Worm (Caenorhabditis elegans) whole organism, young adult: ENCODE measurements around the gene dis-3.

Experiments used
- B0019.2 ChIP-seq: fragments of 200-800 bp; sonication (Bioruptor generic); conservative IDR thresholded peaks from 2 replicates; pipeline ENCODE4 v1.3.6; 2022; ENCODE audit warnings: missing genetic modification reagents, missing genetic modification characterization, missing compliant biosample characterization
- B0261.1 ChIP-seq: sonication (generic microtip); optimal IDR thresholded peaks from 2 replicates; lab custom pipeline; 2016; ENCODE audit warnings: mild to moderate bottlenecking, missing genetic modification characterization, moderate library complexity, missing compliant biosample characterization
- F23B12.7 ChIP-seq: sonication (generic microtip); optimal IDR thresholded peaks from 2 replicates; lab custom pipeline; 2017; ENCODE audit warnings: missing genetic modification characterization, mild to moderate bottlenecking, missing compliant biosample characterization, antibody characterized with exemption, moderate library complexity; ENCODE audit not compliant: insufficient read depth
- F33H1.4 ChIP-seq: fragments of 200-800 bp; sonication (Bioruptor generic); IDR thresholded peaks from 2 replicates; pipeline ENCODE4 v1.3.6; 2022; ENCODE audit warnings: missing genetic modification reagents, missing genetic modification characterization, missing compliant biosample characterization
- F57C9.4 ChIP-seq: sonication (generic microtip); optimal IDR thresholded peaks from 2 replicates; lab custom pipeline; 2017; ENCODE audit warnings: mild to moderate bottlenecking, missing genetic modification characterization, missing compliant biosample characterization
- K12H6.12 ChIP-seq: fragments of 200-800 bp; sonication (Bioruptor generic); optimal IDR thresholded peaks from 2 replicates; lab custom pipeline; 2018; ENCODE audit warnings: mild to moderate bottlenecking, missing genetic modification characterization, missing compliant biosample characterization
- T26A5.8 ChIP-seq: sonication (generic microtip); optimal IDR thresholded peaks from 2 replicates; lab custom pipeline; 2016; ENCODE audit warnings: missing genetic modification characterization, missing compliant biosample characterization
- Y67H2A.10 ChIP-seq: fragments of 200-800 bp; sonication (Bioruptor generic); conservative IDR thresholded peaks from 2 replicates; pipeline ENCODE4 v1.3.6; 2022; ENCODE audit warnings: missing genetic modification reagents, missing genetic modification characterization, missing compliant biosample characterization
- Y79H2A.3 ChIP-seq: fragments of 200-800 bp; sonication (Bioruptor generic); conservative IDR thresholded peaks from 2 replicates; pipeline ENCODE4 v1.3.6; 2022; ENCODE audit warnings: missing genetic modification reagents, missing genetic modification characterization, missing compliant biosample characterization
- attf-3 ChIP-seq: fragments of 200-800 bp; sonication (Bioruptor generic); conservative IDR thresholded peaks from 2 replicates; pipeline ENCODE4 v1.3.6; 2022; ENCODE audit warnings: missing genetic modification reagents, missing genetic modification characterization, missing compliant biosample characterization
- attf-5 ChIP-seq: fragments of 200-800 bp; sonication (Bioruptor generic); optimal IDR thresholded peaks from 2 replicates; lab custom pipeline; 2018; ENCODE audit warnings: mild to moderate bottlenecking, missing genetic modification characterization, missing compliant biosample characterization
- bed-2 ChIP-seq: fragments of 200-800 bp; sonication (Bioruptor generic); IDR thresholded peaks from 2 replicates; pipeline ENCODE4 v1.3.6; 2022; ENCODE audit warnings: missing genetic modification reagents, missing genetic modification characterization, missing compliant biosample characterization
- ccch-3 ChIP-seq: fragments of 200-800 bp; sonication (Bioruptor generic); optimal IDR thresholded peaks from 2 replicates; lab custom pipeline; 2018; ENCODE audit warnings: mild to moderate bottlenecking, missing genetic modification characterization, missing compliant biosample characterization
- cebp-2 ChIP-seq: fragments of 200-800 bp; sonication (Bioruptor generic); IDR thresholded peaks from 2 replicates; pipeline ENCODE4 v1.3.6; 2022; ENCODE audit warnings: missing genetic modification characterization, missing compliant biosample characterization
- ceh-91 ChIP-seq: fragments of 200-800 bp; sonication (Bioruptor generic); IDR thresholded peaks from 2 replicates; pipeline ENCODE4 v1.3.6; 2022; ENCODE audit warnings: missing genetic modification reagents, missing genetic modification characterization, missing compliant biosample characterization
- dox-1 ChIP-seq: fragments of 200-800 bp; sonication (Bioruptor generic); IDR thresholded peaks from 2 replicates; pipeline ENCODE4 v1.3.6; 2022; ENCODE audit warnings: missing genetic modification reagents, missing genetic modification characterization, missing compliant biosample characterization
- efl-1 ChIP-seq: fragments of 150-350 bp; optimal IDR thresholded peaks from 2 replicates; lab custom pipeline; 2014; ENCODE audit warnings: missing biosample characterization, missing genetic modification reagents, missing genetic modification characterization
- egl-44 ChIP-seq: fragments of 200-800 bp; sonication (Bioruptor generic); IDR thresholded peaks from 2 replicates; pipeline ENCODE4 v1.3.6; 2022; ENCODE audit warnings: missing genetic modification reagents, missing genetic modification characterization, missing compliant biosample characterization
- ets-4 ChIP-seq: fragments of 200-800 bp; sonication (Bioruptor generic); optimal IDR thresholded peaks from 2 replicates; lab custom pipeline; 2018; ENCODE audit warnings: mild to moderate bottlenecking, missing genetic modification characterization, missing compliant biosample characterization
- fkh-3 ChIP-seq: sonication (generic microtip); optimal IDR thresholded peaks from 2 replicates; lab custom pipeline; 2016; ENCODE audit warnings: mild to moderate bottlenecking, missing genetic modification characterization, missing compliant biosample characterization
- gei-17 ChIP-seq: fragments of 200-800 bp; sonication (Bioruptor generic); optimal IDR thresholded peaks from 2 replicates; lab custom pipeline; 2018; ENCODE audit warnings: mild to moderate bottlenecking, missing genetic modification characterization, missing compliant biosample characterization
- hlh-26 ChIP-seq: fragments of 200-800 bp; sonication (Bioruptor generic); conservative IDR thresholded peaks from 2 replicates; pipeline ENCODE4 v1.3.6; 2022; ENCODE audit warnings: missing genetic modification reagents, missing genetic modification characterization, missing compliant biosample characterization
- lin-40 ChIP-seq: sonication (generic microtip); optimal IDR thresholded peaks from 2 replicates; lab custom pipeline; 2016; ENCODE audit warnings: missing genetic modification characterization, mild to moderate bottlenecking, missing compliant biosample characterization, missing genotype, missing genetic modification reagents
- lir-1 ChIP-seq: fragments of 200-800 bp; sonication (Bioruptor generic); conservative IDR thresholded peaks from 2 replicates; pipeline ENCODE4 v1.3.6; 2022; ENCODE audit warnings: missing genetic modification reagents, missing genetic modification characterization, missing compliant biosample characterization
- lsl-1 ChIP-seq: fragments of 200-800 bp; sonication (Bioruptor generic); optimal IDR thresholded peaks from 2 replicates; lab custom pipeline; 2018; ENCODE audit warnings: mild to moderate bottlenecking, missing genetic modification characterization, moderate library complexity, missing compliant biosample characterization
- madf-10 ChIP-seq: sonication (generic microtip); optimal IDR thresholded peaks from 2 replicates; lab custom pipeline; 2016; ENCODE audit warnings: mild to moderate bottlenecking, missing genetic modification characterization, missing compliant biosample characterization
- madf-6 ChIP-seq: fragments of 200-800 bp; sonication (Bioruptor generic); IDR thresholded peaks from 2 replicates; pipeline ENCODE4 v1.3.6; 2022; ENCODE audit warnings: missing genetic modification reagents, missing genetic modification characterization, missing compliant biosample characterization
- madf-8 ChIP-seq: fragments of 200-800 bp; sonication (Bioruptor generic); conservative IDR thresholded peaks from 2 replicates; pipeline ENCODE4 v1.3.6; 2022; ENCODE audit warnings: missing genetic modification reagents, missing genetic modification characterization, missing compliant biosample characterization
- mel-28 ChIP-seq: sonication (generic microtip); optimal IDR thresholded peaks from 2 replicates; lab custom pipeline; 2016; ENCODE audit warnings: borderline replicate concordance, mild to moderate bottlenecking, missing genetic modification characterization, missing compliant biosample characterization
- nfyb-1 ChIP-seq: fragments of 200-800 bp; sonication (Bioruptor generic); IDR thresholded peaks from 2 replicates; pipeline ENCODE4 v1.3.6; 2022; ENCODE audit warnings: missing genetic modification reagents, missing genetic modification characterization, missing compliant biosample characterization
- nhr-80 ChIP-seq: sonication (generic microtip); optimal IDR thresholded peaks from 2 replicates; lab custom pipeline; 2016; ENCODE audit warnings: missing genetic modification characterization, missing compliant biosample characterization
- nhr-90 ChIP-seq: sonication (generic microtip); optimal IDR thresholded peaks from 2 replicates; lab custom pipeline; 2016; ENCODE audit warnings: missing genotype, mild to moderate bottlenecking, missing genetic modification characterization, missing compliant biosample characterization
- rcor-1 ChIP-seq: fragments of 200-800 bp; sonication (Bioruptor generic); IDR thresholded peaks from 2 replicates; pipeline ENCODE4 v1.3.6; 2022; ENCODE audit warnings: missing genetic modification reagents, missing genetic modification characterization, missing compliant biosample characterization
- repo-1 ChIP-seq: sonication (generic microtip); optimal IDR thresholded peaks from 2 replicates; lab custom pipeline; 2017; ENCODE audit warnings: mild to moderate bottlenecking, missing genetic modification characterization, missing compliant biosample characterization
- rpc-1 ChIP-seq, 2 experiments: fragments of 150-350 bp in 1 of 2; sonication (generic microtip) in 1 of 2; optimal IDR thresholded peaks; 2 replicates each; lab custom pipeline; 2014 to 2018; ENCODE audit warnings: missing biosample characterization in 1 of 2, missing genetic modification characterization in 1 of 2, missing genetic modification reagents in 1 of 2, missing genotype in 1 of 2
- snpc-4 ChIP-seq, 5 experiments: fragments of 150-350 bp in 1 of 5; sonication (generic microtip) in 4 of 5; optimal IDR thresholded peaks; 2 replicates each; lab custom pipeline; 2014 to 2018; ENCODE audit warnings: missing genetic modification characterization in 5 of 5, missing biosample characterization in 3 of 5, antibody characterized with exemption in 2 of 5, mild to moderate bottlenecking in 2 of 5, missing compliant biosample characterization in 2 of 5, missing genotype in 2 of 5, moderate library complexity in 2 of 5, missing genetic modification reagents in 1 of 5
- tbp1 ChIP-seq: fragments of 200-800 bp; sonication (Bioruptor generic); optimal IDR thresholded peaks from 2 replicates; lab custom pipeline; 2018; ENCODE audit warnings: mild to moderate bottlenecking, missing genetic modification characterization, missing compliant biosample characterization
- unc-130 ChIP-seq: sonication (generic microtip); optimal IDR thresholded peaks from 2 replicates; lab custom pipeline; 2016; ENCODE audit warnings: missing genetic modification reagents, missing genetic modification characterization, missing compliant biosample characterization
- ztf-18 ChIP-seq: sonication (generic microtip); optimal IDR thresholded peaks from 2 replicates; lab custom pipeline; 2016; ENCODE audit warnings: missing genotype, mild to moderate bottlenecking, missing genetic modification characterization, missing compliant biosample characterization
- ztf-26 ChIP-seq: sonication (generic microtip); optimal IDR thresholded peaks from 2 replicates; lab custom pipeline; 2017; ENCODE audit warnings: missing genetic modification characterization, missing compliant biosample characterization

Gene dis-3

ce11 chrIV:10144909-10145308 lies 47.9 kb downstream of the dis-3 start:
- TF ChIP-seq nhr-90 (tag; lab: Kevin White, UChicago): no peak
- TF ChIP-seq madf-6 (GFP tag; lab: Robert Waterston, UW): peak; percentile 76
- TF ChIP-seq ets-4 (GFP tag; lab: Kevin White, UChicago): no peak
- no peak for TF ChIP-seq egl-44 (GFP tag; lab: Robert Waterston, UW)
- TF ChIP-seq ceh-91: no peak
- TF ChIP-seq madf-8 (GFP tag; lab: Robert Waterston, UW): peak; percentile 60
- TF ChIP-seq mel-28 (tag; lab: Kevin White, UChicago): no peak
- no peak for TF ChIP-seq K12H6.12
- no peak for TF ChIP-seq nfyb-1 (GFP tag; lab: Robert Waterston, UW)
- no peak for TF ChIP-seq rcor-1
- no peak for TF ChIP-seq cebp-2
- TF ChIP-seq fkh-3: no peak
- no peak for TF ChIP-seq repo-1
- no peak for TF ChIP-seq attf-3

ce11 chrIV:10146885-10147284 lies 49.9 kb downstream of the dis-3 start, which contains the start of gene T14G10.8:
T14G10.8 (minus strand) TSS chrIV:10146985.
- TF ChIP-seq F23B12.7 (no peak), nhr-90 (tag; lab: Kevin White, UChicago) (no peak), B0261.1 (tag; lab: Kevin White, UChicago) (no peak), hlh-26 (GFP tag; lab: Robert Waterston, UW) (no peak), dox-1 (GFP tag; lab: Robert Waterston, UW) (no peak), unc-130 (no peak), gei-17 (no peak)

- TF ChIP-seq madf-10 (tag; lab: Kevin White, UChicago): no peak
These were observed 51.9 kb downstream of the dis-3 start, which contains the start of gene pigs-1 for ce11 chrIV:10148938-10149337. pigs-1 (minus strand) TSS chrIV:10149038.

- no peak for TF ChIP-seq F57C9.4 (tag; lab: Kevin White, UChicago)
- TF ChIP-seq Y67H2A.10 (GFP tag; lab: Robert Waterston, UW): no peak
- no peak for TF ChIP-seq ccch-3
- no peak for TF ChIP-seq rpc-1 (optimal IDR thresholded peaks at IDR 0.05; lab: Kevin White, UChicago)
- no peak for TF ChIP-seq rpc-1 (tag; optimal IDR thresholded peaks at IDR 0.05; lab: Kevin White, UChicago)
- no peak for TF ChIP-seq ztf-18 (tag; lab: Kevin White, UChicago)
These were observed 53.6 kb downstream of the dis-3 start, which contains the start of gene tsp-12 for ce11 chrIV:10150552-10151004. tsp-12 (minus strand) TSS chrIV:10150602.

- TF ChIP-seq bed-2 (GFP tag; lab: Robert Waterston, UW) (no peak), K12H6.12 (peak; percentile 22), attf-5 (peak; percentile 18), Y79H2A.3 (GFP tag; lab: Robert Waterston, UW) (no peak), ztf-26 (no peak), lin-40 (tag; lab: Kevin White, UChicago) (peak; percentile 2), tbp1 (GFP tag; lab: Kevin White, UChicago) (peak; percentile 14), fkh-3 (no peak), efl-1 (GFP tag; lab: Kevin White, UChicago) (peak; percentile 56), ztf-18 (tag; lab: Kevin White, UChicago) (no peak), nhr-80 (tag; lab: Kevin White, UChicago) (peak; percentile 2), ccch-3 (no peak), snpc-4 (GFP tag; optimal IDR thresholded peaks at IDR 0.05; lab: Kevin White, UChicago) (peak; percentile 4), snpc-4 (tag; optimal IDR thresholded peaks at IDR 0.05; lab: Kevin White, UChicago) (peak in 2 of 4 experiments; percentile 0 to 12), attf-3 (no peak), T26A5.8 (tag; lab: Kevin White, UChicago) (no peak), madf-6 (GFP tag; lab: Robert Waterston, UW) (peak; percentile 58; the same call in 1 of the 2 replicates), lir-1 (GFP tag; lab: Robert Waterston, UW) (no peak), madf-8 (GFP tag; lab: Robert Waterston, UW) (0 out of 2 replicates have a peak, but pooled peaks have one; percentile 6), lsl-1 (GFP tag; lab: Kevin White, UChicago) (peak; percentile 67), F33H1.4 (GFP tag; lab: Robert Waterston, UW) (peak; percentile 46), B0019.2 (GFP tag; lab: Robert Waterston, UW) (no peak)
These were observed 54.5 kb downstream of the dis-3 start, which contains the start of gene copg-1 for ce11 chrIV:10151439-10151997. copg-1 (plus strand) TSS chrIV:10151947.
